Fruit fly (Drosophila melanogaster) whole organism, embryonic: ENCODE results near the gene CG18858.

ENCODE experiments used
- Adf1 ChIP-seq: fragments of 200-800 bp; sonication (Bioruptor generic); IDR thresholded peaks from 2 replicates; pipeline ENCODE4 v1.3.6; 2022; ENCODE audit warnings: missing biosample characterization, missing genetic modification characterization
- Awh ChIP-seq: fragments of 200-800 bp; sonication (Bioruptor generic); IDR thresholded peaks from 2 replicates; pipeline ENCODE4, ENCODE4 v1.3.6; 2022; ENCODE audit warnings: missing biosample characterization, missing genetic modification characterization
- CG10274 ChIP-seq: fragments of 200-800 bp; sonication (Bioruptor generic); optimal IDR thresholded peaks from 3 replicates; lab custom pipeline; 2017; ENCODE audit warnings: missing biosample characterization, mild to moderate bottlenecking, missing genetic modification characterization
- CG10366 ChIP-seq: fragments of 200-800 bp; sonication (Bioruptor generic); IDR thresholded peaks from 2 replicates; pipeline ENCODE4 v1.3.6; 2022; ENCODE audit warnings: missing biosample characterization, missing genetic modification characterization
- CG10431 ChIP-seq: fragments of 200-800 bp; sonication (Bioruptor generic); optimal IDR thresholded peaks from 3 replicates; lab custom pipeline; 2018; ENCODE audit warnings: missing biosample characterization, mild to moderate bottlenecking, missing genetic modification characterization
- CG10565 ChIP-seq: fragments of 200-800 bp; sonication (Bioruptor generic); optimal IDR thresholded peaks from 3 replicates; lab custom pipeline; 2016; ENCODE audit warnings: missing biosample characterization, mild to moderate bottlenecking, missing genetic modification characterization
- CG10959 ChIP-seq: fragments of 200-800 bp; sonication (Bioruptor generic); IDR thresholded peaks from 2 replicates; pipeline ENCODE4 v1.3.6; 2022; ENCODE audit warnings: missing biosample characterization, missing genetic modification characterization
- CG12219 ChIP-seq: fragments of 200-800 bp; sonication (Bioruptor generic); optimal IDR thresholded peaks from 3 replicates; lab custom pipeline; 2018; ENCODE audit warnings: missing biosample characterization, mild to moderate bottlenecking, missing genetic modification characterization
- CG12659 ChIP-seq: fragments of 200-800 bp; sonication (Bioruptor generic); optimal IDR thresholded peaks from 3 replicates; lab custom pipeline; 2017; ENCODE audit warnings: mild to moderate bottlenecking, missing biosample characterization, missing genetic modification reagents, missing genetic modification characterization
- CG12769 ChIP-seq: fragments of 200-800 bp; sonication (Bioruptor generic); optimal IDR thresholded peaks from 2 replicates; lab custom pipeline; 2019; ENCODE audit warnings: missing biosample characterization, mild to moderate bottlenecking, missing genetic modification characterization, moderate library complexity
- CG13624 ChIP-seq: fragments of 200-800 bp; sonication (Bioruptor generic); optimal IDR thresholded peaks from 2 replicates; lab custom pipeline; 2016; ENCODE audit warnings: missing biosample characterization, missing genetic modification characterization
- CG14860 ChIP-seq: fragments of 200-800 bp; sonication (Bioruptor generic); IDR thresholded peaks from 3 replicates; pipeline ENCODE4 v1.3.6; 2022; ENCODE audit warnings: missing biosample characterization, missing genetic modification characterization; ENCODE audit not compliant: partially characterized antibody
- CG15269 ChIP-seq: fragments of 200-800 bp; sonication (Bioruptor generic); optimal IDR thresholded peaks from 2 replicates; lab custom pipeline; 2018; ENCODE audit warnings: missing biosample characterization, mild to moderate bottlenecking, missing genetic modification characterization, moderate library complexity
- CG17802 ChIP-seq: fragments of 200-800 bp; sonication (Bioruptor generic); optimal IDR thresholded peaks from 2 replicates; lab custom pipeline; 2018; ENCODE audit warnings: missing biosample characterization, mild to moderate bottlenecking, missing genetic modification characterization, moderate library complexity
- CG18764 ChIP-seq: fragments of 200-800 bp; sonication (Bioruptor generic); optimal IDR thresholded peaks from 3 replicates; lab custom pipeline; 2016; ENCODE audit warnings: missing biosample characterization, missing genetic modification characterization
- CG3065 ChIP-seq: fragments of 200-800 bp; sonication (Bioruptor generic); optimal IDR thresholded peaks from 2 replicates; lab custom pipeline; 2016; ENCODE audit warnings: missing biosample characterization, missing genetic modification characterization
- CG3726 ChIP-seq: fragments of 200-800 bp; sonication (Bioruptor generic); IDR thresholded peaks from 3 replicates; pipeline ENCODE4, ENCODE4 v1.3.6; 2022; ENCODE audit warnings: missing biosample characterization, missing genetic modification characterization
- CG4328 ChIP-seq: fragments of 200-800 bp; sonication (Bioruptor generic); optimal IDR thresholded peaks from 3 replicates; lab custom pipeline; 2017; ENCODE audit warnings: missing biosample characterization, missing genetic modification reagents, missing genetic modification characterization
- CG4730 ChIP-seq: fragments of 200-800 bp; sonication (Bioruptor generic); IDR thresholded peaks from 2 replicates; pipeline ENCODE4 v1.3.6; 2022; ENCODE audit warnings: missing biosample characterization, missing genetic modification characterization
- CG5180 ChIP-seq: fragments of 200-800 bp; sonication (Bioruptor generic); optimal IDR thresholded peaks from 3 replicates; lab custom pipeline; 2017; ENCODE audit warnings: missing biosample characterization, missing genetic modification characterization, mild to moderate bottlenecking, moderate library complexity, missing genetic modification reagents
- CG6272 ChIP-seq: fragments of 200-800 bp; sonication (Bioruptor generic); IDR thresholded peaks from 2 replicates; pipeline ENCODE4 v1.3.6; 2022; ENCODE audit warnings: missing biosample characterization, missing genetic modification characterization
- CG8359 ChIP-seq: fragments of 200-800 bp; sonication (Bioruptor generic); optimal IDR thresholded peaks from 2 replicates; lab custom pipeline; 2017; ENCODE audit warnings: missing biosample characterization, mild to moderate bottlenecking, missing genetic modification characterization, borderline replicate concordance
- E2f2 ChIP-seq: fragments of 200-800 bp; sonication (Bioruptor generic); IDR thresholded peaks from 2 replicates; pipeline ENCODE4 v1.3.6; 2022; ENCODE audit warnings: missing biosample characterization, missing genetic modification characterization
- Gug ChIP-seq: fragments of 200-800 bp; sonication (Bioruptor generic); IDR thresholded peaks from 4 replicates; pipeline ENCODE4 v1.3.6; 2022; ENCODE audit warnings: missing biosample characterization, missing genetic modification characterization
- Hand ChIP-seq: fragments of 200-800 bp; sonication (Bioruptor generic); optimal IDR thresholded peaks from 2 replicates; lab custom pipeline; 2017; ENCODE audit warnings: mild to moderate bottlenecking, missing biosample characterization, missing genetic modification reagents, missing genetic modification characterization
- Kr ChIP-seq: fragments of 200-800 bp; sonication (Bioruptor generic); optimal IDR thresholded peaks from 2 replicates; lab custom pipeline; 2017; ENCODE audit warnings: missing biosample characterization, mild to moderate bottlenecking, missing genetic modification characterization
- Lhr ChIP-seq: fragments of 200-800 bp; sonication (Bioruptor generic); optimal IDR thresholded peaks from 3 replicates; lab custom pipeline; 2017; ENCODE audit warnings: mild to moderate bottlenecking, missing biosample characterization, missing genetic modification reagents, missing genetic modification characterization
- Pdp1 ChIP-seq, 2 experiments: fragments of 200-800 bp; sonication (Bioruptor generic); optimal IDR thresholded peaks; 3 replicates each; lab custom pipeline; 2016; ENCODE audit warnings: missing biosample characterization in 2 of 2, missing genetic modification characterization in 2 of 2, mild to moderate bottlenecking in 1 of 2, moderate library complexity in 1 of 2
- Sin3A ChIP-seq: fragments of >200 bp; optimal IDR thresholded peaks from 2 replicates; lab custom pipeline; 2018
- Six4 ChIP-seq: fragments of 200-800 bp; sonication (Bioruptor generic); optimal IDR thresholded peaks from 2 replicates; lab custom pipeline; 2016; ENCODE audit warnings: missing biosample characterization, missing genetic modification characterization
- al ChIP-seq: fragments of 200-800 bp; sonication (Bioruptor generic); IDR thresholded peaks from 2 replicates; pipeline ENCODE4 v1.3.6; 2022; ENCODE audit warnings: missing biosample characterization, missing genetic modification characterization
- ap ChIP-seq: fragments of 200-800 bp; sonication (Bioruptor generic); IDR thresholded peaks from 2 replicates; pipeline ENCODE4 v1.3.6; 2022; ENCODE audit warnings: missing biosample characterization, missing genetic modification characterization
- ato ChIP-seq: fragments of 200-800 bp; sonication (Bioruptor generic); IDR thresholded peaks from 2 replicates; pipeline ENCODE4 v1.3.6; 2022; ENCODE audit warnings: missing biosample characterization, missing genetic modification characterization; ENCODE audit not compliant: partially characterized antibody
- bbx ChIP-seq: fragments of 200-800 bp; sonication (Bioruptor generic); IDR thresholded peaks from 2 replicates; pipeline ENCODE4 v1.3.6; 2022; ENCODE audit warnings: missing biosample characterization, missing genetic modification characterization; ENCODE audit not compliant: partially characterized antibody
- bowl ChIP-seq: fragments of 200-800 bp; sonication (Bioruptor generic); IDR thresholded peaks from 2 replicates; pipeline ENCODE4 v1.3.6; 2022; ENCODE audit warnings: missing biosample characterization, missing genetic modification characterization
- br ChIP-seq: fragments of >200 bp; optimal IDR thresholded peaks from 2 replicates; lab custom pipeline; 2017
- chm ChIP-seq: fragments of 200-800 bp; sonication (Bioruptor generic); IDR thresholded peaks from 2 replicates; pipeline ENCODE4 v1.3.6; 2022; ENCODE audit warnings: missing biosample characterization, missing genetic modification characterization
- corto ChIP-seq: fragments of 200-800 bp; sonication (Bioruptor generic); optimal IDR thresholded peaks from 2 replicates; lab custom pipeline; 2016; ENCODE audit warnings: missing biosample characterization, mild to moderate bottlenecking, missing genetic modification characterization, moderate library complexity
- crc ChIP-seq: fragments of 200-800 bp; sonication (Bioruptor generic); optimal IDR thresholded peaks from 2 replicates; lab custom pipeline; 2016; ENCODE audit warnings: missing biosample characterization, missing genetic modification characterization
- inv ChIP-seq: fragments of 200-800 bp; sonication (Bioruptor generic); IDR thresholded peaks from 2 replicates; pipeline ENCODE4 v1.3.6; 2022; ENCODE audit warnings: missing biosample characterization, missing genetic modification characterization; ENCODE audit not compliant: partially characterized antibody
- ken ChIP-seq: fragments of 200-800 bp; sonication (Bioruptor generic); IDR thresholded peaks from 3 replicates; pipeline ENCODE4 v1.3.6; 2022; ENCODE audit warnings: missing biosample characterization, missing genetic modification characterization
- lbe ChIP-seq: fragments of 200-800 bp; sonication (Bioruptor generic); optimal IDR thresholded peaks from 2 replicates; lab custom pipeline; 2016; ENCODE audit warnings: missing biosample characterization, mild to moderate bottlenecking, missing genetic modification characterization
- maf-S ChIP-seq: fragments of 200-800 bp; sonication (Bioruptor generic); optimal IDR thresholded peaks from 2 replicates; lab custom pipeline; 2016; ENCODE audit warnings: missing biosample characterization, missing genetic modification characterization
- mld ChIP-seq: fragments of 200-800 bp; sonication (Bioruptor generic); IDR thresholded peaks from 3 replicates; pipeline ENCODE4 v1.3.6; 2022; ENCODE audit warnings: missing biosample characterization, missing genetic modification characterization; ENCODE audit not compliant: partially characterized antibody
- pb ChIP-seq: fragments of 200-800 bp; sonication (Bioruptor generic); optimal IDR thresholded peaks from 3 replicates; lab custom pipeline; 2016; ENCODE audit warnings: missing biosample characterization, missing genetic modification characterization
- sna ChIP-seq: fragments of 200-800 bp; sonication (Bioruptor generic); IDR thresholded peaks from 2 replicates; pipeline ENCODE4 v1.3.6; 2022; ENCODE audit warnings: missing biosample characterization, missing genetic modification characterization; ENCODE audit not compliant: partially characterized antibody
- ssp ChIP-seq: fragments of 200-800 bp; sonication (Bioruptor generic); IDR thresholded peaks from 2 replicates; pipeline ENCODE4 v1.3.6; 2022; ENCODE audit warnings: missing biosample characterization, missing genetic modification characterization
- stc ChIP-seq: fragments of 200-800 bp; sonication (Bioruptor generic); IDR thresholded peaks from 2 replicates; pipeline ENCODE4 v1.3.6; 2022; ENCODE audit warnings: missing biosample characterization, missing genetic modification characterization
- sug ChIP-seq: fragments of 200-800 bp; optimal IDR thresholded peaks from 2 replicates; lab custom pipeline; 2019; ENCODE audit warnings: missing biosample characterization, mild to moderate bottlenecking, missing genetic modification characterization, moderate library complexity
- vnd ChIP-seq: fragments of 200-800 bp; sonication (Bioruptor generic); IDR thresholded peaks from 3 replicates; pipeline ENCODE4 v1.3.6; 2022; ENCODE audit warnings: missing biosample characterization, missing genetic modification characterization; ENCODE audit not compliant: partially characterized antibody
- z ChIP-seq: fragments of 200-800 bp; sonication (Bioruptor generic); IDR thresholded peaks from 3 replicates; pipeline ENCODE4 v1.3.6; 2022; ENCODE audit warnings: missing biosample characterization, missing genetic modification characterization

Gene CG18858

DNA sequence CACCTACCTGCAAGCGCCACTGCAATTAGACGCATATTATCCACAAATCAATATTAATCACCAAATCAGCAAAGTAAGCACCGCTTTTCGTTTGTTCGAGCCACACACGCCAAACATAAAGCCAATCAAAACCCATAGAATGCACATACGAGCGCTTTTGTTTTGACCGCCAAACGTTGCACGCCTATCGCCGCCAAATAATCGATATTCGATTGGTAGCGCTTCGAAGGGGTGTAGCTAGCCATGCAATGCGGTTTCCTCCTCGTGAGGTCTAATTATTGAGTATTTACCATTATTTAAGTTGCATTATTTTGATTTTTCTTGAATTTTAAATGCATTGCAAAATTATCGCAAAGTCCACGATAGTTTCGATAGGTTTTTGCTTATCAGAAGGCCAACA is 31.5 kb downstream of the CG18858 start (continued):
- TF ChIP-seq stc (GFP tag; lab: Robert Waterston, UW) (no peak), CG12219 (no peak), crc (GFP tag; lab: Kevin White, UChicago) (no peak), CG3065 (GFP tag; lab: Kevin White, UChicago) (no peak), Kr (GFP tag; lab: Kevin White, UChicago) (no peak), br (lab: Kevin White, UChicago) (no peak), Pdp1 (GFP tag; optimal IDR thresholded peaks at IDR 0.05; lab: Kevin White, UChicago) (no peak), Sin3A (no peak), pb (no peak), E2f2 (GFP tag; lab: Robert Waterston, UW) (peak; percentile 90), mld (GFP tag; lab: Robert Waterston, UW) (peak; percentile 60; the same call in 1 of the 3 replicates), CG4328 (no peak), Hand (GFP tag; lab: Kevin White, UChicago) (no peak), sna (peak; percentile 79), CG17802 (tag; lab: Kevin White, UChicago) (no peak), CG8359 (no peak), ken (GFP tag; lab: Robert Waterston, UW) (no peak), vnd (GFP tag; lab: Robert Waterston, UW) (peak; percentile 76), CG6272 (GFP tag; lab: Robert Waterston, UW) (no peak), ssp (GFP tag; lab: Robert Waterston, UW) (no peak), CG12659 (GFP tag; lab: Kevin White, UChicago) (no peak), lbe (no peak), al (GFP tag; lab: Robert Waterston, UW) (no peak), CG14860 (GFP tag; lab: Robert Waterston, UW) (peak; percentile 74), z (no peak), corto (GFP tag; lab: Kevin White, UChicago) (no peak), CG13624 (GFP tag; lab: Kevin White, UChicago) (no peak), CG18764 (GFP tag; lab: Kevin White, UChicago) (no peak), Lhr (GFP tag; lab: Kevin White, UChicago) (peak; percentile 6), maf-S (no peak), Adf1 (GFP tag; lab: Robert Waterston, UW) (no peak), CG10959 (GFP tag; lab: Robert Waterston, UW) (no peak), chm (GFP tag; lab: Robert Waterston, UW) (no peak), ap (no peak), CG10565 (GFP tag; lab: Kevin White, UChicago) (no peak), CG10274 (GFP tag; lab: Kevin White, UChicago) (no peak), Gug (GFP tag; lab: Robert Waterston, UW) (no peak), CG5180 (GFP tag; lab: Kevin White, UChicago) (peak; percentile 74), Awh (GFP tag; lab: Robert Waterston, UW) (no peak), CG10366 (GFP tag; lab: Robert Waterston, UW) (no peak), CG4730 (GFP tag; lab: Robert Waterston, UW) (no peak), ato (GFP tag; lab: Robert Waterston, UW) (peak; percentile 57), CG15269 (tag; lab: Kevin White, UChicago) (no peak), CG12769 (tag; lab: Kevin White, UChicago) (no peak), sug (tag; lab: Kevin White, UChicago) (no peak), CG10431 (GFP tag; lab: Kevin White, UChicago) (no peak), bowl (GFP tag; lab: Robert Waterston, UW) (no peak), CG3726 (no peak), bbx (GFP tag; lab: Robert Waterston, UW) (peak; percentile 66), inv (GFP tag; lab: Robert Waterston, UW) (peak; percentile 47; the same call in 1 of the 2 replicates), Six4 (GFP tag; lab: Kevin White, UChicago) (no peak)
